Fruit fly (Drosophila melanogaster): ENCODE measurements around the gene dj-1beta.

dj-1beta gene

dm6 chr3R:30820707-30821319 lies 13.9 kb downstream of the dj-1beta start:
- 0 out of 3 replicates have a peak, but pooled peaks have one; percentile 38 for TF ChIP-seq fd96Ca (GFP tag; IDR thresholded peaks at IDR 0.05)
- peak; percentile 53 for TF ChIP-seq CG4496 (GFP tag; IDR thresholded peaks at IDR 0.05)
- no peak for TF ChIP-seq Ets98B (GFP tag; IDR thresholded peaks at IDR 0.05)

DNA sequence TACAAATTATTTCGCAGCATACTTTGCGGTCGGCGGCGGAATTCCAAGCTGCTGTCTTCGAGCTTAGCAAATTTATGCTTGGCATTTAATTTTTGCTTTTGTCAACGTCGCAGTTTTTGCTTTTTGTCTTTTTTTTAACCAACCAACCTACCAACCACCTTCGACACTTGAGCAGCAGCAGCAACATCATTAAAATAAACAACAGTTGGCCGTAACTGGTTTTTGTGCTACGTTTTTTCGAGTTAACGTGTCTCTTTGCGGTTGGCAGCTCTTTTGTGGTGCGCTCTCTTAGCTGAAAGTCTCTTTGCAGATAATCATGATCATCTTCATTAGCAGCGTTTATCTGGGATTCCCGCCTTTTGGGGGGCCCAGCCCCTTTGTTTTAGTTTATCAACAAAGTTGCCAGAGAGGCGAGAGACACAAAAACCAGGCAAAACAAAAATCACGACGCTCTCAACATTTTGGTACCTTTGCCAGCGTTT lies 15.1 kb downstream of the dj-1beta start:
- TF ChIP-seq CG12605 (GFP tag; IDR thresholded peaks at IDR 0.05) (peak; percentile 52), CG13204 (GFP tag; optimal IDR thresholded peaks at IDR 0.05) (peak; percentile 74), CG34367 (tag; optimal IDR thresholded peaks at IDR 0.05) (peak; percentile 57), CG8301 (tag; optimal IDR thresholded peaks at IDR 0.05) (no peak), gl (tag; optimal IDR thresholded peaks at IDR 0.05) (peak; percentile 78), fd96Ca (GFP tag; IDR thresholded peaks at IDR 0.05) (no peak), CG15710 (tag; optimal IDR thresholded peaks at IDR 0.05) (peak; percentile 11), EcR (GFP tag; optimal IDR thresholded peaks at IDR 0.05) (peak; percentile 72), Pif1B (GFP tag; optimal IDR thresholded peaks at IDR 0.05) (peak; percentile 32), Pif1A (GFP tag; optimal IDR thresholded peaks at IDR 0.05) (peak; percentile 60), CG8159 (tag; optimal IDR thresholded peaks at IDR 0.05) (peak; percentile 18), CG4496 (GFP tag; IDR thresholded peaks at IDR 0.05) (no peak), CG10348 (GFP tag; IDR thresholded peaks at IDR 0.05) (no peak), Snoo (tag; optimal IDR thresholded peaks at IDR 0.05) (no peak), CG9948 (tag; optimal IDR thresholded peaks at IDR 0.05) (no peak), Ets98B (GFP tag; IDR thresholded peaks at IDR 0.05) (peak; percentile 15; the same call in 1 of the 2 replicates), CG14655 (GFP tag; optimal IDR thresholded peaks at IDR 0.05) (no peak), CG17806 (tag; optimal IDR thresholded peaks at IDR 0.05) (peak; percentile 41)

DNA sequence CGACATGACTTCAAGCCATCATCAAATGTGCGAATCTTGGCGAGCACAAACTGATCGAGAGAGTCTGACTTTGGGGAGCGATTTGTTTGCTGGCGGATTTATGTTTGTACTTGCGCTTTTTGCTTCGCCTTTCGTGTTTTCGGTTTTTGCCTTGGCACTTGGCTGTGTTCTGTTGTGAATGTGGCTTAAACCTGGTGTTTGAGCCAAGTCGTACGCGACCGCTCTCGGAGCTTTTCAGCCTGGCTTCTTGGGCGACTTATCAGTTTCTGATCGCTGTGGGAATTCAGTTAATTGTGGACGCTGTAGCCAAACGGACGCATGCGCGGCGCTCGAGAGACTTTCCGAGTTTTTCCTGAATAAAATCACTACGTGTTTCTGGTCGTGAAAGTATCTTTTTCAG lies 20.6 kb downstream of the dj-1beta start, which contains the start of gene CG15544:
Gene CG15544, plus strand, starts transcription at position 276 of the 400 bp plus-strand sequence.
- TF ChIP-seq CG32121 (GFP tag; IDR thresholded peaks at IDR 0.05) = no peak
- TF ChIP-seq CG4496 (GFP tag; IDR thresholded peaks at IDR 0.05) = peak; percentile 62; the same call in 2 of the 3 replicates
- no peak for TF ChIP-seq rn (GFP tag; IDR thresholded peaks at IDR 0.05)
- TF ChIP-seq Ets98B (GFP tag; IDR thresholded peaks at IDR 0.05) = peak; percentile 19; the same call in 1 of the 2 replicates
- no peak for TF ChIP-seq gl (tag; optimal IDR thresholded peaks at IDR 0.05)
- TF ChIP-seq CG15710 (tag; optimal IDR thresholded peaks at IDR 0.05) = no peak

DNA sequence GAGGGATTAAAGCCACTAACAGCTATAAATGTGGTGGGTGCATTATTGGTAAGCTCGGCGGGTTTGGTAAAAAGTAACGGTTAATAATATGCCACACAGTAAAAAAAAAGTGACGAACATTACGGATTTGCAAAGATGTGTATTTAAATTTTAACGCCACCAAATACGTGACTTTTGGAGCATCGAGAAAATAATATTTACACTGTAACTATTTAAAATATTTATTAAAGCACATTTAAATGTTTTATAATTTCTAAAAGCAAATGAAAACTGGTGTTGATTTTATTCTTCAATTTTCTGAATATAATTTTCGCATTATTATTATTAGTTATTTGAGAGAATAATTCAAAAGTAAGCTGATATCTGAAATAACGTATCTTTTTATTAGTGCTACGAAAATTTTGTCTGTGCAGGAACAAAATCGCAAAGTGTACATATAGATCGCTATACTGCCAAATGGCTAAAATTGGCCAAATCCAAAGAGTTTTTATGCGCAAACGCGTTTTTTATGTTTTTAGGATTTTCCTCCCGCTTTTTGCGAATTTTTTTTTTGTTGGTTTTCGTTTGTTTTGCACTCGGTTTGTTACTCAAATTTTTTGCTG lies 21.6 kb downstream of the dj-1beta start:
- TF ChIP-seq CG15710 (tag; optimal IDR thresholded peaks at IDR 0.05) (peak; percentile 1), gl (tag; optimal IDR thresholded peaks at IDR 0.05) (no peak), Ets98B (GFP tag; IDR thresholded peaks at IDR 0.05) (peak; percentile 44; the same call in 1 of the 2 replicates), CG13204 (GFP tag; optimal IDR thresholded peaks at IDR 0.05) (no peak), fd96Ca (GFP tag; IDR thresholded peaks at IDR 0.05) (no peak), EcR (GFP tag; optimal IDR thresholded peaks at IDR 0.05) (no peak), CG32121 (GFP tag; IDR thresholded peaks at IDR 0.05) (0 out of 2 replicates have a peak, but pooled peaks have one; percentile 34), CG9948 (tag; optimal IDR thresholded peaks at IDR 0.05) (no peak), Snoo (tag; optimal IDR thresholded peaks at IDR 0.05) (peak; percentile 7)

DNA sequence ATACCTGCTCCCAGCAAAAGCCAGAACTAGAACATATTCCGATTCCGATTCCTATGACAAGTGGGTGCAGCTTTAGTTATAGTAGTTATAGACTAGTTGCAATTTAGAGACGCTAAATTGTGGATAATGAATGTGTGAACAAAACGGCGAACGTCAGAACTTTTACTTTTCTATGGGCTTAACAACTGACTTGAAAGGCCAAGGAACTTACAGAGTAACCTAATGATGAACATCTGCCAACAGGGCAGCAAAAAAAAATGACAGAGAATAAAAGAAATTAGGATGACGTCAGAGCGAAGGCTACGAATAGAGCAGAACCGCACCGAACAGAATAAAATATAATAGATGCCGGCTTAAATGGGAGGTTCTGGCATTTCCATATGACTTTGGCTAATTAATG lies 25.2 kb downstream of the dj-1beta start:
- no peak for TF ChIP-seq Pif1A (GFP tag; optimal IDR thresholded peaks at IDR 0.05)
- TF ChIP-seq CG8301 (tag; optimal IDR thresholded peaks at IDR 0.05) = no peak
- TF ChIP-seq CG17806 (tag; optimal IDR thresholded peaks at IDR 0.05) = no peak
- no peak for TF ChIP-seq CG13204 (GFP tag; optimal IDR thresholded peaks at IDR 0.05)
- no peak for TF ChIP-seq CG34367 (tag; optimal IDR thresholded peaks at IDR 0.05)
- TF ChIP-seq rn (GFP tag; IDR thresholded peaks at IDR 0.05) = no peak
- TF ChIP-seq CG10348 (GFP tag; IDR thresholded peaks at IDR 0.05) = no peak
- no peak for TF ChIP-seq CG32121 (GFP tag; IDR thresholded peaks at IDR 0.05)
- no peak for TF ChIP-seq CG9948 (tag; optimal IDR thresholded peaks at IDR 0.05)
- TF ChIP-seq Ets98B (GFP tag; IDR thresholded peaks at IDR 0.05) = no peak
- TF ChIP-seq Pif1B (GFP tag; optimal IDR thresholded peaks at IDR 0.05) = no peak
- TF ChIP-seq CG12605 (GFP tag; IDR thresholded peaks at IDR 0.05) = no peak
- no peak for TF ChIP-seq CG14655 (GFP tag; optimal IDR thresholded peaks at IDR 0.05)
- TF ChIP-seq D1 (tag; optimal IDR thresholded peaks at IDR 0.05) = no peak
- TF ChIP-seq CG15710 (tag; optimal IDR thresholded peaks at IDR 0.05) = no peak
- TF ChIP-seq CG8159 (tag; optimal IDR thresholded peaks at IDR 0.05) = no peak
- no peak for TF ChIP-seq CG4496 (GFP tag; IDR thresholded peaks at IDR 0.05)
- no peak for TF ChIP-seq fd96Ca (GFP tag; IDR thresholded peaks at IDR 0.05)

dm6 chr3R:30833078-30833477 lies 26.2 kb downstream of the dj-1beta start:
- TF ChIP-seq Pif1A (GFP tag; optimal IDR thresholded peaks at IDR 0.05) (peak; percentile 26), fd96Ca (GFP tag; IDR thresholded peaks at IDR 0.05) (0 out of 3 replicates have a peak, but pooled peaks have one; percentile 25), Snoo (tag; optimal IDR thresholded peaks at IDR 0.05) (no peak), CG8159 (tag; optimal IDR thresholded peaks at IDR 0.05) (peak; percentile 26), gl (tag; optimal IDR thresholded peaks at IDR 0.05) (no peak), CG17806 (tag; optimal IDR thresholded peaks at IDR 0.05) (peak; percentile 43), D1 (tag; optimal IDR thresholded peaks at IDR 0.05) (no peak), CG14655 (GFP tag; optimal IDR thresholded peaks at IDR 0.05) (peak; percentile 71), Ets98B (GFP tag; IDR thresholded peaks at IDR 0.05) (peak; percentile 35; the same call in 1 of the 2 replicates), CG32121 (GFP tag; IDR thresholded peaks at IDR 0.05) (peak; percentile 51), EcR (GFP tag; optimal IDR thresholded peaks at IDR 0.05) (peak; percentile 52), CG15710 (tag; optimal IDR thresholded peaks at IDR 0.05) (peak; percentile 20), CG8301 (tag; optimal IDR thresholded peaks at IDR 0.05) (peak; percentile 73), Pif1B (GFP tag; optimal IDR thresholded peaks at IDR 0.05) (peak; percentile 25), CG12605 (GFP tag; IDR thresholded peaks at IDR 0.05) (peak; percentile 17; the same call in 1 of the 2 replicates), CG9948 (tag; optimal IDR thresholded peaks at IDR 0.05) (peak; percentile 53), CG4496 (GFP tag; IDR thresholded peaks at IDR 0.05) (peak; percentile 73), CG34367 (tag; optimal IDR thresholded peaks at IDR 0.05) (peak; percentile 18), CG10348 (GFP tag; IDR thresholded peaks at IDR 0.05) (no peak)
